Worm (Caenorhabditis elegans) whole organism, L3 larva: ENCODE results near the gene C54F6.12.
A peak's percentile ranks its signal among the peaks of the same experiment; 100 is the strongest.
"Not testable (repeated sequence)": the region's sequence is repeated elsewhere in the genome, so short reads cannot be mapped to it uniquely, and the experiment has no call there.

Experiments
- ZK546.5 ChIP-seq: sonication (generic microtip); optimal IDR thresholded peaks from 2 replicates; lab custom pipeline; 2017; ENCODE audit warnings: missing biosample characterization, missing genetic modification characterization
- ceh-82 ChIP-seq: fragments of 150-350 bp; optimal IDR thresholded peaks from 2 replicates; lab custom pipeline; 2014; ENCODE audit warnings: missing biosample characterization, missing genetic modification characterization
- ceh-9 ChIP-seq: sonication (generic microtip); optimal IDR thresholded peaks from 2 replicates; lab custom pipeline; 2018; ENCODE audit warnings: missing biosample characterization, missing genetic modification characterization
- daf-12 ChIP-seq: fragments of 150-350 bp; optimal IDR thresholded peaks from 2 replicates; lab custom pipeline; 2014; ENCODE audit warnings: missing biosample characterization, missing genetic modification reagents, missing genetic modification characterization
- elt-1 ChIP-seq: fragments of 150-350 bp; optimal IDR thresholded peaks from 2 replicates; lab custom pipeline; 2014; ENCODE audit warnings: missing biosample characterization, missing genetic modification characterization
- elt-2 ChIP-seq: sonication (generic microtip); optimal IDR thresholded peaks from 2 replicates; lab custom pipeline; 2016; ENCODE audit warnings: missing genetic modification reagents, mild to moderate bottlenecking, missing genetic modification characterization, missing compliant biosample characterization
- elt-3 ChIP-seq, 3 experiments: fragments of 150-350 bp in 1 of 3; sonication (generic microtip) in 2 of 3; optimal IDR thresholded peaks; 2 replicates in 2 of 3; 4 replicates in 1 of 3; lab custom pipeline; 2014 to 2017; ENCODE audit warnings: missing biosample characterization in 3 of 3, missing genetic modification characterization in 3 of 3
- eor-1 ChIP-seq, 2 experiments: fragments of 150-350 bp; optimal IDR thresholded peaks; 2 replicates each; lab custom pipeline; 2014 to 2018; ENCODE audit warnings: missing biosample characterization in 2 of 2, missing genetic modification characterization in 2 of 2
- fkh-10 ChIP-seq: sonication (generic microtip); optimal IDR thresholded peaks from 2 replicates; lab custom pipeline; 2017; ENCODE audit warnings: missing biosample characterization, missing genetic modification reagents, missing genetic modification characterization
- fkh-2 ChIP-seq: fragments of 150-350 bp; optimal IDR thresholded peaks from 2 replicates; lab custom pipeline; 2014; ENCODE audit warnings: missing biosample characterization, missing genetic modification reagents, missing genetic modification characterization
- hmg-11 ChIP-seq: sonication (generic microtip); optimal IDR thresholded peaks from 2 replicates; lab custom pipeline; 2016; ENCODE audit warnings: missing genetic modification characterization, missing compliant biosample characterization
- jun-1 ChIP-seq: fragments of 150-350 bp; optimal IDR thresholded peaks from 2 replicates; lab custom pipeline; 2014; ENCODE audit warnings: missing biosample characterization, missing genetic modification reagents, missing genetic modification characterization
- lin-15B ChIP-seq: fragments of 150-350 bp; optimal IDR thresholded peaks from 2 replicates; lab custom pipeline; 2014; ENCODE audit warnings: missing biosample characterization, missing genetic modification characterization
- lin-39 ChIP-seq: fragments of 150-350 bp; optimal IDR thresholded peaks from 2 replicates; lab custom pipeline; 2018; ENCODE audit warnings: missing biosample characterization, missing genetic modification reagents, missing genetic modification characterization
- lsy-12 ChIP-seq: sonication (generic microtip); optimal IDR thresholded peaks from 2 replicates; lab custom pipeline; 2016; ENCODE audit warnings: mild to moderate bottlenecking, missing genetic modification characterization, missing compliant biosample characterization
- mdl-1 ChIP-seq: fragments of 150-350 bp; optimal IDR thresholded peaks from 2 replicates; lab custom pipeline; 2014; ENCODE audit warnings: missing biosample characterization, missing genetic modification characterization
- mml-1 ChIP-seq: fragments of 150-350 bp; sonication (generic microtip); optimal IDR thresholded peaks from 3 replicates; lab custom pipeline; 2014; ENCODE audit warnings: missing biosample characterization, missing genetic modification characterization
- nfya-1 ChIP-seq: sonication (generic microtip); optimal IDR thresholded peaks from 2 replicates; lab custom pipeline; 2017; ENCODE audit warnings: missing genetic modification characterization, mild to moderate bottlenecking, missing compliant biosample characterization, antibody characterized with exemption, moderate library complexity; ENCODE audit not compliant: insufficient read depth
- nhr-12 ChIP-seq: fragments of 150-350 bp; optimal IDR thresholded peaks from 2 replicates; lab custom pipeline; 2014; ENCODE audit warnings: missing biosample characterization, missing genetic modification characterization
- nhr-23 ChIP-seq: fragments of 150-350 bp; optimal IDR thresholded peaks from 2 replicates; lab custom pipeline; 2014; ENCODE audit warnings: missing biosample characterization, missing genetic modification reagents, missing genetic modification characterization
- nhr-28 ChIP-seq: fragments of 150-350 bp; optimal IDR thresholded peaks from 2 replicates; lab custom pipeline; 2014; ENCODE audit warnings: missing biosample characterization, missing genetic modification characterization
- nhr-43 ChIP-seq: sonication (generic microtip); optimal IDR thresholded peaks from 2 replicates; lab custom pipeline; 2016; ENCODE audit warnings: mild to moderate bottlenecking, missing genetic modification characterization, missing compliant biosample characterization; ENCODE audit not compliant: poor library complexity, severe bottlenecking
- nhr-76 ChIP-seq: fragments of 150-350 bp; sonication (generic microtip); optimal IDR thresholded peaks from 5 replicates; lab custom pipeline; 2014; ENCODE audit warnings: missing biosample characterization, missing genetic modification characterization
- nhr-77 ChIP-seq: fragments of 150-350 bp; optimal IDR thresholded peaks from 2 replicates; lab custom pipeline; 2014; ENCODE audit warnings: missing biosample characterization, missing genetic modification characterization
- pha-4 ChIP-seq: fragments of 150-350 bp; optimal IDR thresholded peaks from 2 replicates; lab custom pipeline; 2014; ENCODE audit warnings: missing biosample characterization, missing genetic modification reagents, missing genetic modification characterization
- sea-2 ChIP-seq: fragments of 150-350 bp; sonication (generic microtip); optimal IDR thresholded peaks from 4 replicates; lab custom pipeline; 2014; ENCODE audit warnings: missing biosample characterization, missing genetic modification reagents, missing genetic modification characterization
- skn-1 ChIP-seq: fragments of 150-350 bp; optimal IDR thresholded peaks from 2 replicates; lab custom pipeline; 2014; ENCODE audit warnings: missing biosample characterization, missing genetic modification characterization
- snpc-4 ChIP-seq: fragments of 150-350 bp; optimal IDR thresholded peaks from 2 replicates; lab custom pipeline; 2014; ENCODE audit warnings: missing biosample characterization, missing genetic modification characterization
- tbx-2 ChIP-seq: sonication (generic microtip); optimal IDR thresholded peaks from 2 replicates; lab custom pipeline; 2016; ENCODE audit warnings: mild to moderate bottlenecking, missing genetic modification characterization, missing compliant biosample characterization
- unc-39 ChIP-seq: sonication (generic microtip); optimal IDR thresholded peaks from 4 replicates; lab custom pipeline; 2017; ENCODE audit warnings: missing biosample characterization, missing genetic modification characterization
- zag-1 ChIP-seq: fragments of 150-350 bp; optimal IDR thresholded peaks from 2 replicates; lab custom pipeline; 2014; ENCODE audit warnings: missing biosample characterization, missing genetic modification characterization
- ztf-11 ChIP-seq: fragments of 150-350 bp; optimal IDR thresholded peaks from 2 replicates; lab custom pipeline; 2014; ENCODE audit warnings: missing biosample characterization, missing genetic modification characterization
- ztf-4 ChIP-seq: fragments of 150-350 bp; optimal IDR thresholded peaks from 2 replicates; lab custom pipeline; 2014; ENCODE audit warnings: missing biosample characterization, missing genetic modification characterization

The C54F6.12 gene

ce11 chrV:7520077-7520476, 17.8 kb downstream of the C54F6.12 start, which contains the start of gene srb-19:
Gene srb-19 (minus strand): TSS chrV:7520177.
- TF ChIP-seq ztf-4 (no peak), elt-2 (tag; lab: Kevin White, UChicago) (no peak), nfya-1 (tag; lab: Kevin White, UChicago) (no peak), jun-1 (no peak), elt-1 (no peak), fkh-2 (tag; lab: Kevin White, UChicago) (no peak), nhr-77 (tag; lab: Kevin White, UChicago) (no peak), nhr-23 (tag; lab: Kevin White, UChicago) (no peak), nhr-12 (tag; lab: Kevin White, UChicago) (no peak), mdl-1 (no peak), elt-3 (tag; optimal IDR thresholded peaks at IDR 0.05; lab: Kevin White, UChicago) (no peak), nhr-76 (tag; lab: Kevin White, UChicago) (no peak), lin-39 (tag; lab: Kevin White, UChicago) (no peak), daf-12 (tag; lab: Kevin White, UChicago) (no peak), skn-1 (no peak), ceh-82 (no peak), mml-1 (no peak)

ce11 chrV:7514939-7515338, 23.0 kb downstream of the C54F6.12 start, which contains the start of gene srb-18:
Gene srb-18 (plus strand): TSS chrV:7515239.
- no peak for TF ChIP-seq hmg-11 (tag; lab: Kevin White, UChicago)
- no peak for TF ChIP-seq lsy-12
- no peak for TF ChIP-seq mdl-1
- TF ChIP-seq jun-1: no peak
- no peak for TF ChIP-seq fkh-10 (GFP tag; lab: Kevin White, UChicago)
- no peak for TF ChIP-seq nfya-1 (tag; lab: Kevin White, UChicago)
- TF ChIP-seq eor-1 (tag; optimal IDR thresholded peaks at IDR 0.05; lab: Kevin White, UChicago): no peak

ce11 chrV:7511465-7511864, 26.5 kb downstream of the C54F6.12 start, which contains the start of gene nhr-171:
Gene nhr-171 (plus strand): TSS chrV:7511765.
- not testable (repeated sequence) for TF ChIP-seq elt-2, nhr-12, ceh-9 (tag; lab: Kevin White, UChicago)

ce11 chrV:7508566-7509044, 29.3 kb downstream of the C54F6.12 start, which contains the start of the genes str-31 and nhr-172:
Gene str-31 (minus strand): TSS chrV:7508666.
Gene nhr-172 (plus strand): TSS chrV:7508994.
- TF ChIP-seq ZK546.5 (tag; lab: Kevin White, UChicago): no peak
- peak; percentile 56 for TF ChIP-seq nhr-23 (tag; lab: Kevin White, UChicago)
- no peak for TF ChIP-seq sea-2 (GFP tag; lab: Kevin White, UChicago)
- TF ChIP-seq elt-3 (tag; optimal IDR thresholded peaks at IDR 0.05; lab: Kevin White, UChicago): no peak

ce11 chrV:7506207-7506606, 31.7 kb downstream of the C54F6.12 start:
- TF ChIP-seq lin-39 (tag; lab: Kevin White, UChicago) (no peak), tbx-2 (tag; lab: Kevin White, UChicago) (no peak), lin-15B (tag; lab: Kevin White, UChicago) (no peak), sea-2 (GFP tag; lab: Kevin White, UChicago) (no peak), nhr-77 (tag; lab: Kevin White, UChicago) (no peak), nfya-1 (tag; lab: Kevin White, UChicago) (no peak), elt-2 (tag; lab: Kevin White, UChicago) (peak; percentile 23), nhr-43 (tag; lab: Kevin White, UChicago) (peak; percentile 25), elt-3 (tag; optimal IDR thresholded peaks at IDR 0.05; lab: Kevin White, UChicago) (no peak), ztf-4 (no peak), nhr-28 (no peak), nhr-23 (tag; lab: Kevin White, UChicago) (no peak)
- TF ChIP-seq, all 47 proteins: peak for 2

ce11 chrV:7504271-7504670, 33.6 kb downstream of the C54F6.12 start, which contains the start of gene srh-229:
Gene srh-229 (minus strand): TSS chrV:7504371.
- TF ChIP-seq nhr-43 (tag; lab: Kevin White, UChicago): no peak
- no peak for TF ChIP-seq zag-1 (tag; lab: Kevin White, UChicago)
- no peak for TF ChIP-seq eor-1 (tag; optimal IDR thresholded peaks at IDR 0.05; lab: Kevin White, UChicago)
- TF ChIP-seq nhr-12 (tag; lab: Kevin White, UChicago): no peak
- TF ChIP-seq lin-39 (tag; lab: Kevin White, UChicago): no peak
- TF ChIP-seq ztf-11 (tag; lab: Kevin White, UChicago): no peak
- TF ChIP-seq snpc-4: no peak
- no peak for TF ChIP-seq pha-4 (tag; lab: Kevin White, UChicago)
- no peak for TF ChIP-seq ZK546.5 (tag; lab: Kevin White, UChicago)
- TF ChIP-seq nfya-1 (tag; lab: Kevin White, UChicago): no peak
- TF ChIP-seq unc-39: no peak
- no peak for TF ChIP-seq ceh-9 (tag; lab: Kevin White, UChicago)
